Fruit fly (Drosophila melanogaster): Measurements from ENCODE around the gene CG11760.
A peak's percentile ranks its signal among the peaks of the same experiment; 100 is the strongest.

Gene CG11760

dm6 chr3R:8746354-8746753 lies 27.4 kb downstream of the CG11760 start (continued):
- TF ChIP-seq Fer3 (tag; optimal IDR thresholded peaks at IDR 0.05) (peak; percentile 31), CG17186 (GFP tag; optimal IDR thresholded peaks at IDR 0.05) (no peak), CG8478 (optimal IDR thresholded peaks at IDR 0.05) (no peak), Drgx (GFP tag; IDR thresholded peaks at IDR 0.05) (peak; percentile 81), Sin3A (optimal IDR thresholded peaks at IDR 0.05) (no peak), Dip3 (GFP tag; optimal IDR thresholded peaks at IDR 0.05) (no peak), fd96Cb (tag; optimal IDR thresholded peaks at IDR 0.05) (peak; percentile 44), YL-1 (GFP tag; optimal IDR thresholded peaks at IDR 0.05) (no peak), Mad (GFP tag; optimal IDR thresholded peaks at IDR 0.05) (peak; percentile 55), mld (GFP tag; IDR thresholded peaks at IDR 0.05; ENCODE audit: partially characterized antibody) (no peak), unpg (GFP tag; optimal IDR thresholded peaks at IDR 0.05) (peak; percentile 77), CG10654 (GFP tag; optimal IDR thresholded peaks at IDR 0.05) (peak; percentile 11), prd (optimal IDR thresholded peaks at IDR 0.05) (no peak), prd (GFP tag; IDR thresholded peaks at IDR 0.05) (peak; percentile 88), CG3281 (GFP tag; optimal IDR thresholded peaks at IDR 0.05) (peak; percentile 38), CG9797 (GFP tag; optimal IDR thresholded peaks at IDR 0.05) (no peak), Nf-YB (GFP tag; optimal IDR thresholded peaks at IDR 0.05) (peak; percentile 40), dysf (GFP tag; IDR thresholded peaks at IDR 0.05) (peak; percentile 54; the same call in 1 of the 3 replicates), org-1 (GFP tag; optimal IDR thresholded peaks at IDR 0.05) (peak; percentile 49), Atf6 (GFP tag; IDR thresholded peaks at IDR 0.05) (peak; percentile 65), Hr3 (GFP tag; optimal IDR thresholded peaks at IDR 0.05) (peak; percentile 49), CG17568 (GFP tag; optimal IDR thresholded peaks at IDR 0.05) (peak; percentile 35), Gug (GFP tag; IDR thresholded peaks at IDR 0.05) (no peak), Scr (GFP tag; IDR thresholded peaks at IDR 0.05; ENCODE audit: partially characterized antibody) (no peak), gsb-n (tag; optimal IDR thresholded peaks at IDR 0.05) (peak; percentile 65), zen (tag; optimal IDR thresholded peaks at IDR 0.05) (peak; percentile 91), abd-A (tag; optimal IDR thresholded peaks at IDR 0.05) (no peak), CG10209 (GFP tag; optimal IDR thresholded peaks at IDR 0.05) (peak; percentile 53), ro (GFP tag; IDR thresholded peaks at IDR 0.05) (no peak; the same call in 1 of the 2 replicates), CG10959 (GFP tag; IDR thresholded peaks at IDR 0.05) (peak; percentile 59; the same call in 1 of the 2 replicates), CG1832 (GFP tag; optimal IDR thresholded peaks at IDR 0.05) (no peak), Elba2 (GFP tag; optimal IDR thresholded peaks at IDR 0.05) (peak; percentile 78), Ets97D (GFP tag; optimal IDR thresholded peaks at IDR 0.05) (no peak), CG4360 (GFP tag; IDR thresholded peaks at IDR 0.05) (no peak), Fer2 (tag; optimal IDR thresholded peaks at IDR 0.05) (no peak), CG1647 (GFP tag; optimal IDR thresholded peaks at IDR 0.05) (peak; percentile 23), CG17359 (tag; optimal IDR thresholded peaks at IDR 0.05) (peak; percentile 67), disco-r (GFP tag; optimal IDR thresholded peaks at IDR 0.05) (no peak), CG34422 (GFP tag; IDR thresholded peaks at IDR 0.05) (peak; percentile 56; the same call in 2 of the 3 replicates), CG17829 (tag; optimal IDR thresholded peaks at IDR 0.05) (peak; percentile 78), MTF-1 (GFP tag; optimal IDR thresholded peaks at IDR 0.05; ENCODE audit: borderline replicate concordance) (peak; percentile 47), CG2875 (GFP tag; optimal IDR thresholded peaks at IDR 0.05) (no peak), dan (GFP tag; IDR thresholded peaks at IDR 0.05) (no peak), CG6689 (GFP tag; IDR thresholded peaks at IDR 0.05) (peak; percentile 63), CG7357 (GFP tag; IDR thresholded peaks at IDR 0.05) (no peak), BEAF-32 (GFP tag; optimal IDR thresholded peaks at IDR 0.05) (no peak), CG7839 (tag; optimal IDR thresholded peaks at IDR 0.05) (peak; percentile 65), sc (optimal IDR thresholded peaks at IDR 0.05) (no peak), sc (GFP tag; optimal IDR thresholded peaks at IDR 0.05) (peak; percentile 41), CG4707 (GFP tag; optimal IDR thresholded peaks at IDR 0.05) (peak; percentile 28), jigr1 (GFP tag; IDR thresholded peaks at IDR 0.05) (no peak), tin (GFP tag; optimal IDR thresholded peaks at IDR 0.05) (peak; percentile 64)
